Worm (Caenorhabditis elegans) whole organism, L1 larva: ENCODE results near the gene ubc-24.
"Not testable (repeated sequence)": the region's sequence is repeated elsewhere in the genome, so short reads cannot be mapped to it uniquely, and the experiment has no call there.

Source experiments
- C04F5.9 ChIP-seq: sonication (generic microtip); optimal IDR thresholded peaks from 2 replicates; lab custom pipeline; 2016; ENCODE audit warnings: missing genetic modification characterization, missing compliant biosample characterization
- F16B12.6 ChIP-seq: fragments of 150-350 bp; optimal IDR thresholded peaks from 2 replicates; lab custom pipeline; 2014; ENCODE audit warnings: missing biosample characterization, missing genetic modification characterization
- aha-1 ChIP-seq: fragments of 150-350 bp; optimal IDR thresholded peaks from 2 replicates; lab custom pipeline; 2014; ENCODE audit warnings: missing biosample characterization, missing genetic modification characterization
- alr-1 ChIP-seq: fragments of 200-800 bp; sonication (Bioruptor generic); optimal IDR thresholded peaks from 2 replicates; lab custom pipeline; 2018; ENCODE audit warnings: borderline replicate concordance, mild to moderate bottlenecking, missing genetic modification characterization, missing compliant biosample characterization
- blmp-1 ChIP-seq: fragments of 150-350 bp; optimal IDR thresholded peaks from 2 replicates; lab custom pipeline; 2014; ENCODE audit warnings: missing biosample characterization, missing genetic modification characterization
- ceh-8 ChIP-seq: fragments of 200-800 bp; sonication (Bioruptor generic); optimal IDR thresholded peaks from 2 replicates; lab custom pipeline; 2018; ENCODE audit warnings: mild to moderate bottlenecking, missing genetic modification characterization, moderate library complexity, missing compliant biosample characterization
- ceh-88 ChIP-seq: fragments of 200-800 bp; sonication (Bioruptor generic); IDR thresholded peaks from 2 replicates; pipeline ENCODE4 v1.3.6; 2022; ENCODE audit warnings: missing genetic modification characterization, missing compliant biosample characterization
- dpl-1 ChIP-seq, 3 experiments: fragments of 150-350 bp in 2 of 3; sonication (generic microtip) in 1 of 3; optimal IDR thresholded peaks; 2 replicates each; lab custom pipeline; 2014 to 2017; ENCODE audit warnings: missing biosample characterization in 3 of 3, missing genetic modification characterization in 3 of 3, missing genetic modification reagents in 3 of 3
- efl-1 ChIP-seq, 4 experiments: fragments of 150-350 bp; optimal IDR thresholded peaks in 3 of 4; peaks in 1 of 4; 1 replicate in 1 of 4; 2 replicates in 3 of 4; lab custom pipeline; 2014; ENCODE audit warnings: missing biosample characterization in 2 of 4, missing genetic modification characterization in 2 of 4, missing genetic modification reagents in 2 of 4
- egl-13 ChIP-seq: sonication (generic microtip); optimal IDR thresholded peaks from 2 replicates; lab custom pipeline; 2016; ENCODE audit warnings: missing genotype, missing genetic modification reagents, missing genetic modification characterization, missing compliant biosample characterization
- elt-2 ChIP-seq: sonication (generic microtip); optimal IDR thresholded peaks from 2 replicates; lab custom pipeline; 2016; ENCODE audit warnings: missing genetic modification characterization, mild to moderate bottlenecking, inconsistent platforms, missing compliant biosample characterization, missing genetic modification reagents
- fkh-10 ChIP-seq: sonication (generic microtip); optimal IDR thresholded peaks from 2 replicates; lab custom pipeline; 2017; ENCODE audit warnings: missing biosample characterization, missing genetic modification reagents, missing genetic modification characterization
- fkh-4 ChIP-seq: sonication (generic microtip); optimal IDR thresholded peaks from 2 replicates; lab custom pipeline; 2016; ENCODE audit warnings: missing compliant biosample characterization, missing genetic modification characterization, borderline replicate concordance
- grh-1 ChIP-seq: fragments of 200-800 bp; sonication (Bioruptor generic); IDR thresholded peaks from 2 replicates; pipeline ENCODE4 v1.3.6; 2022; ENCODE audit warnings: missing genetic modification reagents, missing genetic modification characterization, missing compliant biosample characterization
- hlh-17 ChIP-seq: fragments of 200-800 bp; sonication (Bioruptor generic); optimal IDR thresholded peaks from 2 replicates; lab custom pipeline; 2018; ENCODE audit warnings: missing genetic modification characterization, mild to moderate bottlenecking, missing compliant biosample characterization, moderate library complexity, borderline replicate concordance
- irx-1 ChIP-seq: sonication (generic microtip); optimal IDR thresholded peaks from 2 replicates; lab custom pipeline; 2016; ENCODE audit warnings: missing genetic modification characterization, missing compliant biosample characterization
- lin-15B ChIP-seq: fragments of 150-350 bp; sonication (generic microtip); optimal IDR thresholded peaks from 3 replicates; lab custom pipeline; 2014; ENCODE audit warnings: missing biosample characterization, missing genetic modification characterization
- lir-3 ChIP-seq: sonication (generic microtip); optimal IDR thresholded peaks from 2 replicates; lab custom pipeline; 2016; ENCODE audit warnings: mild to moderate bottlenecking, missing genetic modification characterization, moderate library complexity, missing compliant biosample characterization; ENCODE audit not compliant: poor library complexity
- lsy-2 ChIP-seq, 2 experiments: fragments of 150-350 bp; optimal IDR thresholded peaks; 2 replicates each; lab custom pipeline; 2014; ENCODE audit warnings: missing biosample characterization in 2 of 2, missing genetic modification characterization in 2 of 2
- mab-9 ChIP-seq: fragments of 200-800 bp; sonication (Bioruptor generic); IDR thresholded peaks from 2 replicates; pipeline ENCODE4 v1.3.6; 2022; ENCODE audit warnings: missing genetic modification reagents, missing genetic modification characterization, missing compliant biosample characterization
- nhr-20 ChIP-seq: sonication (generic microtip); optimal IDR thresholded peaks from 2 replicates; lab custom pipeline; 2016; ENCODE audit warnings: mild to moderate bottlenecking, missing genetic modification characterization, missing compliant biosample characterization
- nhr-28 ChIP-seq: fragments of 150-350 bp; optimal IDR thresholded peaks from 2 replicates; lab custom pipeline; 2014; ENCODE audit warnings: missing biosample characterization, missing genetic modification characterization
- nhr-76 ChIP-seq: sonication (generic microtip); optimal IDR thresholded peaks from 2 replicates; lab custom pipeline; 2017; ENCODE audit warnings: missing biosample characterization, missing genetic modification characterization
- nhr-77 ChIP-seq: fragments of 150-350 bp; optimal IDR thresholded peaks from 2 replicates; lab custom pipeline; 2014; ENCODE audit warnings: missing biosample characterization, missing genetic modification characterization
- nhr-85 ChIP-seq: sonication (generic microtip); peaks from one replicate; lab custom pipeline; 2016; ENCODE audit warnings: missing genetic modification characterization, inconsistent platforms, missing compliant biosample characterization
- rnt-1 ChIP-seq: sonication (generic microtip); optimal IDR thresholded peaks from 2 replicates; lab custom pipeline; 2016; ENCODE audit warnings: mild to moderate bottlenecking, missing genetic modification characterization, moderate library complexity, missing compliant biosample characterization
- snu-23 ChIP-seq: sonication (generic microtip); optimal IDR thresholded peaks from 2 replicates; lab custom pipeline; 2016; ENCODE audit warnings: missing genetic modification characterization, missing compliant biosample characterization
- sptf-1 ChIP-seq: fragments of 150-350 bp; optimal IDR thresholded peaks from 2 replicates; lab custom pipeline; 2014; ENCODE audit warnings: missing biosample characterization, missing genetic modification characterization
- tlp-1 ChIP-seq: fragments of 150-350 bp; optimal IDR thresholded peaks from 2 replicates; lab custom pipeline; 2014; ENCODE audit warnings: missing biosample characterization, missing genetic modification characterization
- unc-30 ChIP-seq: sonication (generic microtip); optimal IDR thresholded peaks from 2 replicates; lab custom pipeline; 2017; ENCODE audit warnings: missing biosample characterization, missing genetic modification characterization
- zip-4 ChIP-seq: fragments of 200-800 bp; sonication (Bioruptor generic); optimal IDR thresholded peaks from 2 replicates; lab custom pipeline; 2018; ENCODE audit warnings: mild to moderate bottlenecking, missing genetic modification characterization, moderate library complexity, missing compliant biosample characterization
- ztf-11 ChIP-seq, 2 experiments: sonication (generic microtip); optimal IDR thresholded peaks; 2 replicates each; lab custom pipeline; 2016 to 2017; ENCODE audit warnings: missing genetic modification characterization in 2 of 2, missing biosample characterization in 1 of 2, missing compliant biosample characterization in 1 of 2

Gene ubc-24

ce11 chrII:8417059-8417668 lies 11.8 kb downstream of the ubc-24 start, which contains the start of gene fdgt-2:
Gene fdgt-2 (plus strand): TSS chrII:8417618.
- TF ChIP-seq blmp-1 (tag; lab: Kevin White, UChicago): peak; percentile 18
- peak; percentile 8 for TF ChIP-seq elt-2 (tag; lab: Kevin White, UChicago)
- no peak for TF ChIP-seq F16B12.6 (tag; lab: Kevin White, UChicago)
- TF ChIP-seq hlh-17 (GFP tag; lab: Kevin White, UChicago): no peak
- no peak for TF ChIP-seq efl-1 (optimal IDR thresholded peaks at IDR 0.05; lab: Kevin White, UChicago)
- peak in 1 of 2 experiments; percentile 6 for TF ChIP-seq efl-1 (GFP tag; optimal IDR thresholded peaks at IDR 0.05 in 1 of 2; lab: Kevin White, UChicago)
- peak; percentile 65 for TF ChIP-seq nhr-85 (tag; lab: Kevin White, UChicago)
- TF ChIP-seq rnt-1 (tag; lab: Kevin White, UChicago): no peak
- no peak for TF ChIP-seq tlp-1 (tag; lab: Kevin White, UChicago)
- TF ChIP-seq nhr-76: no peak

DNA sequence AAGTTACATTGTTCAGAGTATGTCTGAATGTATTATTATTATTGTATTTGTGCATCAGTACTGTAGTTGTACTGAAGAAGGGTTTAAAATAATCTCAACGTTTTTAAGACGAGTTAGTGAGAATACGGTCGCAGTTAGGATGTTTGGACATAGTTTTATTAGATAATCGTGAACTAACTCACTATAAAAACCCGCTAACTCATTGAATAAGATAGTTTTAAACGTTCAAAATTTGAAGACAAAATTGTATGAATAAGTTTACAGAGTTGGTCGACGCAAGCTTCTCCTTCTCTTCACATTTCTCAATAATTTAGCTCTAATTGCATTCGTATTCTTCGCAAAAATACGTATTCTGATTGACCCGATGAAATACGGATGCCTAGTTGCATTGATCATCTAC lies 13.6 kb downstream of the ubc-24 start:
- TF ChIP-seq mab-9 (GFP tag; lab: Robert Waterston, UW) (no peak), lsy-2 (tag; optimal IDR thresholded peaks at IDR 0.05; lab: Kevin White, UChicago) (peak in 1 of 2 experiments; percentile 41), dpl-1 (GFP tag; optimal IDR thresholded peaks at IDR 0.05; lab: Kevin White, UChicago) (no peak), tlp-1 (tag; lab: Kevin White, UChicago) (peak; percentile 82)

DNA sequence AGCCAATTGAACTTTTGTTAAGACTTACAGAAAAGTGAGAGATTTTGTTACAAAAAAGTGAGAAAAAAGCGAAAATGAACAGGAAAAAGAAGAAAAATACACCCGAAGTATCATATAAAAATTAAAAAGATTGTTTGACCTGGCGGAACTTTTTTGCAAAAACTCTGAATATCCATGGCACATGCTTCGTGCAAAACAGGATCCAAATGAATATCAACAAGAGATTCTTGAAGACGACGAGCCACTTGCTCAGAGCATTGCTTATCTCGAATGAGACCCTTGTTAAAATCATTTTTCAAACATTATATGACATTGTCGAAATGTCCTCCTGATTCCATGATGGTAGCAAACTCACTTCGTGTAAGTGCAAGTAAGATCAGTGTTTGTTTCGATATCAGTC lies 14.4 kb downstream of the ubc-24 start, which contains the start of gene F14E5.8:
F14E5.8 (plus strand) TSS at position 301 of the 400 bp plus-strand sequence.
- not testable (repeated sequence) for TF ChIP-seq snu-23 (GFP tag; lab: Kevin White, UChicago); sptf-1 (tag; lab: Kevin White, UChicago); aha-1

- TF ChIP-seq lsy-2 (tag; optimal IDR thresholded peaks at IDR 0.05; lab: Kevin White, UChicago): peak in 1 of 2 experiments; percentile 48
- peak; percentile 90 for TF ChIP-seq tlp-1 (tag; lab: Kevin White, UChicago)
- TF ChIP-seq fkh-10 (GFP tag; lab: Kevin White, UChicago): no peak
- no peak for TF ChIP-seq alr-1 (tag; lab: Kevin White, UChicago)
- TF ChIP-seq, all 84 proteins: peak for 2
Measured at ce11 chrII:8420775-8421388, 15.5 kb downstream of the ubc-24 start.

DNA sequence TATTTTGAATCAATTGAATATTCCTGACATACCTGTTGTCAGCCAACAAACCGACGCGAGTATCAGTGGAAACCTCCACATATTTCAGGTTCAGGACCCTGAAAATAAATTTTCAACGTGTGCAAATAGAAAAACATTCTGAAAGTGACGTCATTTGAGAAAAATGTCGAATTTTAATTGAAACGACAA lies 23.2 kb downstream of the ubc-24 start, which contains the start of gene F14E5.2:
F14E5.2 (minus strand) TSS at position 101 of the 189 bp plus-strand sequence.
- no peak for TF ChIP-seq lin-15B (tag; lab: Kevin White, UChicago)
- no peak for TF ChIP-seq nhr-28
- TF ChIP-seq nhr-77 (tag; lab: Kevin White, UChicago): no peak
- TF ChIP-seq lir-3: no peak
- no peak for TF ChIP-seq ztf-11 (tag; optimal IDR thresholded peaks at IDR 0.05; lab: Kevin White, UChicago)
- no peak for TF ChIP-seq fkh-4 (tag; lab: Kevin White, UChicago)
- TF ChIP-seq ceh-88: no peak
- TF ChIP-seq zip-4 (GFP tag; lab: Kevin White, UChicago): no peak
- TF ChIP-seq unc-30 (tag; lab: Kevin White, UChicago): no peak
- TF ChIP-seq grh-1 (GFP tag; lab: Robert Waterston, UW): no peak
- TF ChIP-seq C04F5.9 (tag; lab: Kevin White, UChicago): no peak
- TF ChIP-seq nhr-20 (tag; lab: Kevin White, UChicago): no peak
- TF ChIP-seq irx-1: no peak
- TF ChIP-seq lsy-2 (tag; optimal IDR thresholded peaks at IDR 0.05; lab: Kevin White, UChicago): no peak
- TF ChIP-seq egl-13 (tag; lab: Kevin White, UChicago): no peak
- no peak for TF ChIP-seq mab-9 (GFP tag; lab: Robert Waterston, UW)
- TF ChIP-seq ceh-8: no peak
- no peak for TF ChIP-seq F16B12.6 (tag; lab: Kevin White, UChicago)
- no peak for TF ChIP-seq snu-23 (GFP tag; lab: Kevin White, UChicago)
- TF ChIP-seq, all 84 proteins: peak for 0
